Worm (Caenorhabditis elegans) whole organism, young adult: ENCODE results near the gene nsun-5.

Experiments
- F22D6.2 ChIP-seq: sonication (generic microtip); optimal IDR thresholded peaks from 2 replicates; lab custom pipeline; 2016; ENCODE audit warnings: mild to moderate bottlenecking, missing genetic modification characterization, missing compliant biosample characterization
- F33H1.4 ChIP-seq: fragments of 200-800 bp; sonication (Bioruptor generic); IDR thresholded peaks from 2 replicates; pipeline ENCODE4 v1.3.6; 2022; ENCODE audit warnings: missing genetic modification reagents, missing genetic modification characterization, missing compliant biosample characterization
- F55B11.4 ChIP-seq: sonication (generic microtip); optimal IDR thresholded peaks from 2 replicates; lab custom pipeline; 2016; ENCODE audit warnings: missing compliant biosample characterization, missing genetic modification characterization, borderline replicate concordance; ENCODE audit not compliant: insufficient read depth
- K12H6.12 ChIP-seq: fragments of 200-800 bp; sonication (Bioruptor generic); optimal IDR thresholded peaks from 2 replicates; lab custom pipeline; 2018; ENCODE audit warnings: mild to moderate bottlenecking, missing genetic modification characterization, missing compliant biosample characterization
- Y53F4B.3 ChIP-seq: fragments of 200-800 bp; sonication (Bioruptor generic); IDR thresholded peaks from 2 replicates; pipeline ENCODE4 v1.3.6; 2022; ENCODE audit warnings: missing genetic modification reagents, missing genetic modification characterization, missing compliant biosample characterization
- Y67H2A.10 ChIP-seq: fragments of 200-800 bp; sonication (Bioruptor generic); conservative IDR thresholded peaks from 2 replicates; pipeline ENCODE4 v1.3.6; 2022; ENCODE audit warnings: missing genetic modification reagents, missing genetic modification characterization, missing compliant biosample characterization
- akir-1 ChIP-seq: fragments of 200-800 bp; sonication (Bioruptor generic); optimal IDR thresholded peaks from 2 replicates; lab custom pipeline; 2018; ENCODE audit warnings: mild to moderate bottlenecking, missing genetic modification characterization, moderate library complexity, missing compliant biosample characterization
- aptf-3 ChIP-seq: fragments of 200-800 bp; sonication (Bioruptor generic); IDR thresholded peaks from 2 replicates; pipeline ENCODE4 v1.3.6; 2022; ENCODE audit warnings: missing genetic modification characterization, missing compliant biosample characterization
- atf-7 ChIP-seq: sonication (generic microtip); optimal IDR thresholded peaks from 2 replicates; lab custom pipeline; 2017; ENCODE audit warnings: mild to moderate bottlenecking, missing genetic modification characterization, missing compliant biosample characterization
- attf-5 ChIP-seq: fragments of 200-800 bp; sonication (Bioruptor generic); optimal IDR thresholded peaks from 2 replicates; lab custom pipeline; 2018; ENCODE audit warnings: mild to moderate bottlenecking, missing genetic modification characterization, missing compliant biosample characterization
- attf-6 ChIP-seq: fragments of 200-800 bp; sonication (Bioruptor generic); IDR thresholded peaks from 2 replicates; pipeline ENCODE4 v1.3.6; 2022; ENCODE audit warnings: missing genetic modification reagents, missing genetic modification characterization, missing compliant biosample characterization
- bed-2 ChIP-seq: fragments of 200-800 bp; sonication (Bioruptor generic); IDR thresholded peaks from 2 replicates; pipeline ENCODE4 v1.3.6; 2022; ENCODE audit warnings: missing genetic modification reagents, missing genetic modification characterization, missing compliant biosample characterization
- dpff-1 ChIP-seq: sonication (generic microtip); optimal IDR thresholded peaks from 2 replicates; lab custom pipeline; 2017; ENCODE audit warnings: mild to moderate bottlenecking, missing genetic modification characterization, missing compliant biosample characterization
- egl-18 ChIP-seq: fragments of 200-800 bp; sonication (Bioruptor generic); IDR thresholded peaks from 2 replicates; pipeline ENCODE4 v1.3.6; 2022; ENCODE audit warnings: missing genetic modification reagents, missing genetic modification characterization, missing compliant biosample characterization
- egl-44 ChIP-seq: fragments of 200-800 bp; sonication (Bioruptor generic); IDR thresholded peaks from 2 replicates; pipeline ENCODE4 v1.3.6; 2022; ENCODE audit warnings: missing genetic modification reagents, missing genetic modification characterization, missing compliant biosample characterization
- ekl-4 ChIP-seq: fragments of 200-800 bp; sonication (Bioruptor generic); IDR thresholded peaks from 2 replicates; pipeline ENCODE4 v1.3.6; 2022; ENCODE audit warnings: missing genetic modification reagents, missing genetic modification characterization, missing compliant biosample characterization
- ets-4 ChIP-seq: fragments of 200-800 bp; sonication (Bioruptor generic); optimal IDR thresholded peaks from 2 replicates; lab custom pipeline; 2018; ENCODE audit warnings: mild to moderate bottlenecking, missing genetic modification characterization, missing compliant biosample characterization
- fkh-3 ChIP-seq: sonication (generic microtip); optimal IDR thresholded peaks from 2 replicates; lab custom pipeline; 2016; ENCODE audit warnings: mild to moderate bottlenecking, missing genetic modification characterization, missing compliant biosample characterization
- hlh-12 ChIP-seq: sonication (generic microtip); optimal IDR thresholded peaks from 2 replicates; lab custom pipeline; 2016; ENCODE audit warnings: missing genetic modification characterization, missing compliant biosample characterization
- hlh-26 ChIP-seq: fragments of 200-800 bp; sonication (Bioruptor generic); conservative IDR thresholded peaks from 2 replicates; pipeline ENCODE4 v1.3.6; 2022; ENCODE audit warnings: missing genetic modification reagents, missing genetic modification characterization, missing compliant biosample characterization
- hrde-1 ChIP-seq: sonication (generic microtip); optimal IDR thresholded peaks from 2 replicates; lab custom pipeline; 2016; ENCODE audit warnings: missing genetic modification characterization, mild to moderate bottlenecking, missing compliant biosample characterization, moderate library complexity, missing genotype, missing genetic modification reagents, borderline replicate concordance
- let-526 ChIP-seq: fragments of 200-800 bp; sonication (Bioruptor generic); IDR thresholded peaks from 2 replicates; pipeline ENCODE4 v1.3.6; 2022; ENCODE audit warnings: missing genetic modification reagents, missing genetic modification characterization, missing compliant biosample characterization
- let-607 ChIP-seq, 2 experiments: fragments of 200-800 bp in 1 of 2; sonication (Bioruptor generic) in 1 of 2; sonication (generic microtip) in 1 of 2; optimal IDR thresholded peaks; 2 replicates each; lab custom pipeline; 2016 to 2018; ENCODE audit warnings: mild to moderate bottlenecking in 2 of 2, missing compliant biosample characterization in 2 of 2, missing genetic modification characterization in 2 of 2, moderate library complexity in 2 of 2, missing genotype in 1 of 2
- lin-35 ChIP-seq, 3 experiments: fragments of 150-350 bp in 2 of 3; sonication (generic microtip) in 1 of 3; optimal IDR thresholded peaks; 2 replicates each; lab custom pipeline; 2014 to 2018; ENCODE audit warnings: missing biosample characterization in 3 of 3, missing genetic modification characterization in 3 of 3, missing genetic modification reagents in 3 of 3
- lin-54 ChIP-seq: fragments of 200-800 bp; sonication (Bioruptor generic); optimal IDR thresholded peaks from 2 replicates; lab custom pipeline; 2018; ENCODE audit warnings: mild to moderate bottlenecking, missing genetic modification characterization, missing compliant biosample characterization
- lsl-1 ChIP-seq: fragments of 200-800 bp; sonication (Bioruptor generic); optimal IDR thresholded peaks from 2 replicates; lab custom pipeline; 2018; ENCODE audit warnings: mild to moderate bottlenecking, missing genetic modification characterization, moderate library complexity, missing compliant biosample characterization
- madf-3 ChIP-seq: fragments of 200-800 bp; sonication (Bioruptor generic); IDR thresholded peaks from 2 replicates; pipeline ENCODE4 v1.3.6; 2022; ENCODE audit warnings: missing genetic modification reagents, missing genetic modification characterization, missing compliant biosample characterization
- nfya-1 ChIP-seq: sonication (generic microtip); optimal IDR thresholded peaks from 2 replicates; lab custom pipeline; 2017; ENCODE audit warnings: antibody characterized with exemption, missing compliant biosample characterization, missing genetic modification characterization, borderline replicate concordance; ENCODE audit not compliant: insufficient read depth
- nfya-2 ChIP-seq: fragments of 200-800 bp; sonication (Bioruptor generic); IDR thresholded peaks from 2 replicates; pipeline ENCODE4 v1.3.6; 2022; ENCODE audit warnings: missing genetic modification reagents, missing genetic modification characterization, missing compliant biosample characterization
- nfyb-1 ChIP-seq: fragments of 200-800 bp; sonication (Bioruptor generic); IDR thresholded peaks from 2 replicates; pipeline ENCODE4 v1.3.6; 2022; ENCODE audit warnings: missing genetic modification reagents, missing genetic modification characterization, missing compliant biosample characterization
- nhr-179 ChIP-seq: sonication (generic microtip); optimal IDR thresholded peaks from 2 replicates; lab custom pipeline; 2016; ENCODE audit warnings: mild to moderate bottlenecking, missing genetic modification characterization, missing compliant biosample characterization
- nhr-27 ChIP-seq: fragments of 200-800 bp; sonication (Bioruptor generic); optimal IDR thresholded peaks from 2 replicates; lab custom pipeline; 2018; ENCODE audit warnings: mild to moderate bottlenecking, missing genetic modification characterization, moderate library complexity, missing compliant biosample characterization
- nhr-90 ChIP-seq: sonication (generic microtip); optimal IDR thresholded peaks from 2 replicates; lab custom pipeline; 2016; ENCODE audit warnings: missing genotype, mild to moderate bottlenecking, missing genetic modification characterization, missing compliant biosample characterization
- pha-4 ChIP-seq: fragments of 150-350 bp; sonication (generic microtip); optimal IDR thresholded peaks from 2 replicates; lab custom pipeline; 2014; ENCODE audit warnings: missing biosample characterization, missing genetic modification reagents, missing genetic modification characterization
- repo-1 ChIP-seq: sonication (generic microtip); optimal IDR thresholded peaks from 2 replicates; lab custom pipeline; 2017; ENCODE audit warnings: mild to moderate bottlenecking, missing genetic modification characterization, missing compliant biosample characterization
- sdz-38 ChIP-seq: sonication (generic microtip); optimal IDR thresholded peaks from 2 replicates; lab custom pipeline; 2016; ENCODE audit warnings: missing genotype, missing genetic modification characterization, missing compliant biosample characterization
- snpc-1.1 ChIP-seq: sonication (generic microtip); optimal IDR thresholded peaks from 2 replicates; lab custom pipeline; 2017; ENCODE audit warnings: missing genetic modification characterization, mild to moderate bottlenecking, missing compliant biosample characterization, antibody characterized with exemption, moderate library complexity, missing genotype, missing genetic modification reagents; ENCODE audit not compliant: insufficient read depth
- somi-1 ChIP-seq: fragments of 200-800 bp; sonication (Bioruptor generic); optimal IDR thresholded peaks from 2 replicates; lab custom pipeline; 2018; ENCODE audit warnings: mild to moderate bottlenecking, missing genetic modification characterization, missing compliant biosample characterization
- sptf-2 ChIP-seq: fragments of 200-800 bp; sonication (Bioruptor generic); optimal IDR thresholded peaks from 2 replicates; lab custom pipeline; 2018; ENCODE audit warnings: mild to moderate bottlenecking, missing genetic modification characterization, missing compliant biosample characterization
- tbp1 ChIP-seq: fragments of 200-800 bp; sonication (Bioruptor generic); optimal IDR thresholded peaks from 2 replicates; lab custom pipeline; 2018; ENCODE audit warnings: mild to moderate bottlenecking, missing genetic modification characterization, missing compliant biosample characterization
- xnd-1 ChIP-seq: sonication (generic microtip); optimal IDR thresholded peaks from 2 replicates; lab custom pipeline; 2016; ENCODE audit warnings: missing genotype, missing genetic modification reagents, missing genetic modification characterization, missing compliant biosample characterization
- zfh-2 ChIP-seq: fragments of 200-800 bp; sonication (Bioruptor generic); conservative IDR thresholded peaks from 2 replicates; pipeline ENCODE4 v1.3.6; 2022; ENCODE audit warnings: missing genetic modification reagents, missing genetic modification characterization, missing compliant biosample characterization
- ztf-22 ChIP-seq: fragments of 200-800 bp; sonication (Bioruptor generic); optimal IDR thresholded peaks from 2 replicates; lab custom pipeline; 2018; ENCODE audit warnings: mild to moderate bottlenecking, missing genetic modification characterization, moderate library complexity, missing compliant biosample characterization
- ztf-25 ChIP-seq: fragments of 200-800 bp; sonication (Bioruptor generic); IDR thresholded peaks from 2 replicates; pipeline ENCODE4 v1.3.6; 2022; ENCODE audit warnings: missing genetic modification reagents, missing genetic modification characterization, missing compliant biosample characterization
- ztf-26 ChIP-seq: sonication (generic microtip); optimal IDR thresholded peaks from 2 replicates; lab custom pipeline; 2017; ENCODE audit warnings: missing genetic modification characterization, missing compliant biosample characterization
- ztf-3 ChIP-seq: fragments of 200-800 bp; sonication (Bioruptor generic); optimal IDR thresholded peaks from 2 replicates; lab custom pipeline; 2018; ENCODE audit warnings: mild to moderate bottlenecking, missing genetic modification characterization, missing compliant biosample characterization

Gene nsun-5

DNA sequence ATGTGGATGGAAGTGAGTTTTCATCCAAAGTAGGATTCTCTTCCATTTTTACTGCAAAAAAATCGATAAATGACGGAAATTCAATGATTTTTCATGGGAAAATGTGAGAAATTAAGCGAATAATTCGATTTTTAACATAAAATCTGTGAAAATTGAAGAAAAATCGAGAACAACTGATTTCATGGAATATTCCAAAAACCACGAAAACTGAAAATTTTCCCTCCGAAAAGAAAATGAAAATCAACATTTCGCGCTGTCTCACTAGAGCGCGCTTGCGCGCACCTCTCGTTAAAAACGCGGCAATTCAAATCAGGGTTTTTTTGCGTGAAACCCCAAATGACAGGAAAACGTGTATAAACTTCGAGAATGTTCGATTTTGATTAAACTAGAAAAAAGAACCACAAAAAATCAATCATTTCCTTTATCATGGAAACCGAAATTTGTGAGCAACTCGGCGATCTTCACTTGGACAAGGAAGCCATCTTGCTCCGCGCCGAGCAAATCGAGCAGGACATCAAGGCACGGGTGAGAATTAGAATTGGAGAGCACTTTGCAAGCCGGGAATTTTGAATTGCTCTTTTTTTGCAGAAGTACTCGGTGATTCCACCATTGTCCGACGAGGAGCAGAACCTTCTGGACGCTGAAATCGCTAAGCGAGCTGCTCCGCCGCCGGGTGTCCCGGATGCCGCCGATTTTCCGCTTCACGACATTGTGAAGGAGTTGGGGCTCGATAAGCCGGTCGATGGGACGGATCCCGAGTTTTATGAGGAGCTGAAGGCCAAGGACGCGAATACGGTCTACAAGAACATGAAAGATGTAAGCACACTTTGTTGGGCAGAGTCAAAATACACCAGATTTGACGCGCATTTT lies 41.2 kb downstream of the nsun-5 start, which contains the start of the genes Y53F4B.9 and Y53F4B.11 (continued):
- TF ChIP-seq akir-1 (GFP tag; lab: Kevin White, UChicago) (no peak), F22D6.2 (tag; lab: Kevin White, UChicago) (no peak), zfh-2 (peak; percentile 66; the same call in 1 of the 2 replicates), egl-18 (GFP tag; lab: Robert Waterston, UW) (0 out of 2 replicates have a peak, but pooled peaks have one; percentile 21), atf-7 (tag; lab: Kevin White, UChicago) (no peak), let-526 (GFP tag; lab: Robert Waterston, UW) (no peak), pha-4 (tag; lab: Kevin White, UChicago) (peak; percentile 15), madf-3 (GFP tag; lab: Robert Waterston, UW) (peak; percentile 94), attf-6 (GFP tag; lab: Robert Waterston, UW) (peak; percentile 81), ets-4 (GFP tag; lab: Kevin White, UChicago) (no peak), F55B11.4 (tag; lab: Kevin White, UChicago) (no peak), dpff-1 (tag; lab: Kevin White, UChicago) (no peak), hlh-26 (no peak), tbp1 (GFP tag; lab: Kevin White, UChicago) (peak; percentile 71), xnd-1 (tag; lab: Kevin White, UChicago) (peak; percentile 94), snpc-1.1 (tag; lab: Kevin White, UChicago) (peak; percentile 66), lin-54 (GFP tag; lab: Kevin White, UChicago) (peak; percentile 100), ekl-4 (GFP tag; lab: Robert Waterston, UW) (peak; percentile 88), ztf-26 (no peak), somi-1 (GFP tag; lab: Kevin White, UChicago) (no peak), nhr-90 (no peak), bed-2 (GFP tag; lab: Robert Waterston, UW) (0 out of 2 replicates have a peak, but pooled peaks have one; percentile 49), hlh-12 (tag; lab: Kevin White, UChicago) (no peak), Y67H2A.10 (no peak), sdz-38 (tag; lab: Kevin White, UChicago) (no peak), nhr-27 (no peak), nfya-2 (GFP tag; lab: Robert Waterston, UW) (no peak), K12H6.12 (tag; lab: Kevin White, UChicago) (no peak), egl-44 (GFP tag; lab: Robert Waterston, UW) (no peak), lsl-1 (peak; percentile 85), ztf-22 (no peak), nfyb-1 (GFP tag; lab: Robert Waterston, UW) (no peak; the same call in 1 of the 2 replicates), aptf-3 (GFP tag; lab: Robert Waterston, UW) (no peak), fkh-3 (no peak), ztf-25 (0 out of 2 replicates have a peak, but pooled peaks have one; percentile 31), nfya-1 (tag; lab: Kevin White, UChicago) (no peak), Y53F4B.3 (no peak), attf-5 (GFP tag; lab: Kevin White, UChicago) (peak; percentile 2), let-607 (tag; optimal IDR thresholded peaks at IDR 0.05; lab: Kevin White, UChicago) (no peak), ztf-3 (no peak), sptf-2 (GFP tag; lab: Kevin White, UChicago) (no peak), repo-1 (tag; lab: Kevin White, UChicago) (no peak), F33H1.4 (GFP tag; lab: Robert Waterston, UW) (peak; percentile 88), lin-35 (GFP tag; optimal IDR thresholded peaks at IDR 0.05; lab: Kevin White, UChicago) (peak; percentile 89 to 97 (median 92)), nhr-179 (tag; lab: Kevin White, UChicago) (no peak), hrde-1 (tag; lab: Kevin White, UChicago) (no peak)
